Worm (Caenorhabditis elegans): ENCODE data around the gene insc-1.

ce11 chrII:7338995-7339394, 19.7 kb upstream of the insc-1 start, which contains the start of gene nhr-21:
- TF ChIP-seq dao-5 (tag; optimal IDR thresholded peaks at IDR 0.05) = no peak
- TF ChIP-seq W03F9.2 (tag; optimal IDR thresholded peaks at IDR 0.05) = no peak

Data from whole organism, L4/young adult.